Worm (Caenorhabditis elegans): ENCODE data around the gene cutl-25.

Gene cutl-25

ce11 chrIII:3069101-3069500 is 22.2 kb upstream of the cutl-25 start:
- TF ChIP-seq gei-8 (GFP tag; optimal IDR thresholded peaks at IDR 0.05), result no peak
- 0 out of 2 replicates have a peak, but pooled peaks have one; percentile 34 for TF ChIP-seq ctbp-1 (GFP tag; IDR thresholded peaks at IDR 0.05)
- TF ChIP-seq unc-39 (tag; optimal IDR thresholded peaks at IDR 0.05), result no peak
- no peak for TF ChIP-seq daf-12 (tag; optimal IDR thresholded peaks at IDR 0.05)
- no peak for TF ChIP-seq hmg-1.1 (GFP tag; IDR thresholded peaks at IDR 0.05)
- TF ChIP-seq zip-11 (GFP tag; IDR thresholded peaks at IDR 0.05), result no peak
- TF ChIP-seq zip-2 (tag; optimal IDR thresholded peaks at IDR 0.05), result no peak
- no peak for TF ChIP-seq madf-5 (GFP tag; IDR thresholded peaks at IDR 0.05)
- TF ChIP-seq ceh-44 (GFP tag; IDR thresholded peaks at IDR 0.05), result no peak
- no peak for TF ChIP-seq lin-39 (tag; optimal IDR thresholded peaks at IDR 0.05)
- no peak for TF ChIP-seq F37D6.2 (tag; optimal IDR thresholded peaks at IDR 0.05)
- TF ChIP-seq skn-1 (tag; optimal IDR thresholded peaks at IDR 0.05), result no peak
- no peak for TF ChIP-seq ces-1 (GFP tag; optimal IDR thresholded peaks at IDR 0.05)
- peak; percentile 55 for TF ChIP-seq F49E8.2 (tag; optimal IDR thresholded peaks at IDR 0.05; ENCODE audit: borderline replicate concordance)
- TF ChIP-seq Y105C5A.15 (GFP tag; IDR thresholded peaks at IDR 0.05), result no peak
- TF ChIP-seq F44E2.7 (GFP tag; IDR thresholded peaks at IDR 0.05), result no peak
- TF ChIP-seq lin-29 (GFP tag; IDR thresholded peaks at IDR 0.05), result no peak
- no peak for TF ChIP-seq daf-8 (GFP tag; IDR thresholded peaks at IDR 0.05)
- TF ChIP-seq pqm-1 (tag; optimal IDR thresholded peaks at IDR 0.05), result no peak
- TF ChIP-seq spr-1 (tag; optimal IDR thresholded peaks at IDR 0.05), result no peak
- no peak for TF ChIP-seq dpl-1 (GFP tag; optimal IDR thresholded peaks at IDR 0.05)
- TF ChIP-seq daf-16 (GFP tag; optimal IDR thresholded peaks at IDR 0.05), result no peak
- TF ChIP-seq daf-16 (tag; optimal IDR thresholded peaks at IDR 0.05), result no peak
- no peak for TF ChIP-seq T20F7.1 (GFP tag; optimal IDR thresholded peaks at IDR 0.05)
- TF ChIP-seq nhr-111 (GFP tag; optimal IDR thresholded peaks at IDR 0.05), result no peak
- TF ChIP-seq F26F4.8 (GFP tag; conservative IDR thresholded peaks at IDR 0.05), result no peak
- peak; percentile 85 for TF ChIP-seq Y48G9A.11 (GFP tag; IDR thresholded peaks at IDR 0.05)
- no peak for TF ChIP-seq spr-3 (GFP tag; optimal IDR thresholded peaks at IDR 0.05)
- no peak for TF ChIP-seq aly-2 (tag; optimal IDR thresholded peaks at IDR 0.05)
- no peak for TF ChIP-seq fkh-10 (GFP tag; optimal IDR thresholded peaks at IDR 0.05)
- no peak for TF ChIP-seq nhr-42 (GFP tag; IDR thresholded peaks at IDR 0.05)
- no peak for TF ChIP-seq T26A8.4 (GFP tag; IDR thresholded peaks at IDR 0.05)
- no peak for TF ChIP-seq saeg-2 (GFP tag; IDR thresholded peaks at IDR 0.05)
- TF ChIP-seq php-3 (GFP tag; IDR thresholded peaks at IDR 0.05), result no peak
- TF ChIP-seq hlh-30 (tag; optimal IDR thresholded peaks at IDR 0.05; ENCODE audit: insufficient read depth), result no peak
- TF ChIP-seq Y5F2A.4 (GFP tag; optimal IDR thresholded peaks at IDR 0.05), result no peak
- no peak for TF ChIP-seq lin-13 (GFP tag; optimal IDR thresholded peaks at IDR 0.05)
- TF ChIP-seq ama-1 (optimal IDR thresholded peaks at IDR 0.05), result peak; percentile 30
- TF ChIP-seq nhr-77 (tag; optimal IDR thresholded peaks at IDR 0.05), result no peak
- no peak for TF ChIP-seq snpc-4 (tag; optimal IDR thresholded peaks at IDR 0.05)
- no peak for TF ChIP-seq ztf-11 (tag; optimal IDR thresholded peaks at IDR 0.05)
- TF ChIP-seq mep-1 (tag; optimal IDR thresholded peaks at IDR 0.05), result no peak
- no peak for TF ChIP-seq dmd-6 (GFP tag; IDR thresholded peaks at IDR 0.05)
- no peak; the same call in 1 of the 2 replicates for TF ChIP-seq vab-7 (GFP tag; IDR thresholded peaks at IDR 0.05)
- TF ChIP-seq rbr-2 (tag; optimal IDR thresholded peaks at IDR 0.05), result no peak
- TF ChIP-seq arid-1 (GFP tag; conservative IDR thresholded peaks at IDR 0.05), result peak; percentile 55; the same call in 1 of the 2 replicates
- TF ChIP-seq lin-38 (GFP tag; IDR thresholded peaks at IDR 0.05), result peak; percentile 80
- TF ChIP-seq nhr-6 (tag; optimal IDR thresholded peaks at IDR 0.05), result no peak
- no peak for TF ChIP-seq dve-1 (tag; optimal IDR thresholded peaks at IDR 0.05; ENCODE audit: insufficient read depth)
- TF ChIP-seq D1046.2 (GFP tag; IDR thresholded peaks at IDR 0.05), result 0 out of 2 replicates have a peak, but pooled peaks have one; percentile 64
- no peak for TF ChIP-seq ceh-62 (tag; optimal IDR thresholded peaks at IDR 0.05)
- TF ChIP-seq dmd-8 (GFP tag; IDR thresholded peaks at IDR 0.05), result 0 out of 2 replicates have a peak, but pooled peaks have one; percentile 17
- TF ChIP-seq F10B5.3 (tag; optimal IDR thresholded peaks at IDR 0.05), result no peak
- TF ChIP-seq ceh-82 (tag; optimal IDR thresholded peaks at IDR 0.05), result no peak

Measured in whole organism, L4 larva.